Worm (Caenorhabditis elegans) whole organism, L1 larva: Measurements from ENCODE around the gene sqv-4.

ENCODE experiments used
- elt-3 ChIP-seq, 6 experiments: fragments of 150-350 bp in 1 of 6; sonication (generic microtip); optimal IDR thresholded peaks; 2 replicates each; lab custom pipeline; 2017 to 2018; ENCODE audit warnings: missing biosample characterization in 6 of 6, missing genetic modification characterization in 6 of 6, inconsistent platforms in 1 of 6
- grh-1 ChIP-seq: fragments of 200-800 bp; sonication (Bioruptor generic); IDR thresholded peaks from 2 replicates; pipeline ENCODE4 v1.3.6; 2022; ENCODE audit warnings: missing genetic modification reagents, missing genetic modification characterization, missing compliant biosample characterization
- jun-1 ChIP-seq: fragments of 150-350 bp; optimal IDR thresholded peaks from 2 replicates; lab custom pipeline; 2014; ENCODE audit warnings: missing biosample characterization, missing genetic modification reagents, missing genetic modification characterization
- lin-39 ChIP-seq: fragments of 150-350 bp; optimal IDR thresholded peaks from 2 replicates; lab custom pipeline; 2014; ENCODE audit warnings: missing biosample characterization, missing genetic modification reagents, missing genetic modification characterization
- mef-2 ChIP-seq: fragments of 150-350 bp; optimal IDR thresholded peaks from 2 replicates; lab custom pipeline; 2014; ENCODE audit warnings: missing biosample characterization, missing genetic modification characterization
- nhr-237 ChIP-seq: fragments of 150-350 bp; optimal IDR thresholded peaks from 2 replicates; lab custom pipeline; 2014; ENCODE audit warnings: missing biosample characterization, missing genetic modification characterization
- unc-62 ChIP-seq: fragments of 150-350 bp; optimal IDR thresholded peaks from 2 replicates; lab custom pipeline; 2014; ENCODE audit warnings: missing biosample characterization, missing genetic modification reagents, missing genetic modification characterization
- zag-1 ChIP-seq: fragments of 150-350 bp; optimal IDR thresholded peaks from 2 replicates; lab custom pipeline; 2014; ENCODE audit warnings: missing biosample characterization, missing genetic modification characterization
- ztf-11 ChIP-seq, 2 experiments: sonication (generic microtip); optimal IDR thresholded peaks; 2 replicates each; lab custom pipeline; 2016 to 2017; ENCODE audit warnings: missing genetic modification characterization in 2 of 2, missing biosample characterization in 1 of 2, missing compliant biosample characterization in 1 of 2

- TF ChIP-seq ztf-11 (tag; optimal IDR thresholded peaks at IDR 0.05; lab: Kevin White, UChicago) (no peak), zag-1 (tag; lab: Kevin White, UChicago) (no peak), nhr-237 (tag; lab: Kevin White, UChicago) (no peak), lin-39 (no peak), elt-3 (tag; optimal IDR thresholded peaks at IDR 0.05; lab: Kevin White, UChicago) (no peak), mef-2 (tag; lab: Kevin White, UChicago) (no peak), grh-1 (GFP tag; lab: Robert Waterston, UW) (no peak), jun-1 (tag; lab: Kevin White, UChicago) (no peak), unc-62 (no peak)
Observed at ce11 chrV:10632758-10633157, 28.5 kb downstream of the sqv-4 start, which contains the start of gene mab-23.
